Worm (Caenorhabditis elegans) whole organism, L3 larva: Measurements from ENCODE around the gene F54C4.4.

Experiments used
- R02D3.7 ChIP-seq: fragments of 150-350 bp; optimal IDR thresholded peaks from 2 replicates; lab custom pipeline; 2014; ENCODE audit warnings: missing biosample characterization, missing genetic modification characterization
- ZK546.5 ChIP-seq: sonication (generic microtip); optimal IDR thresholded peaks from 2 replicates; lab custom pipeline; 2017; ENCODE audit warnings: missing biosample characterization, missing genetic modification characterization
- aly-2 ChIP-seq: fragments of 150-350 bp; optimal IDR thresholded peaks from 2 replicates; lab custom pipeline; 2014; ENCODE audit warnings: missing biosample characterization, missing genetic modification characterization
- ama-1 ChIP-seq: fragments of 150-350 bp; optimal IDR thresholded peaks from 2 replicates; lab custom pipeline; 2018
- ceh-16 ChIP-seq: sonication (generic microtip); optimal IDR thresholded peaks from 2 replicates; lab custom pipeline; 2017; ENCODE audit warnings: missing biosample characterization, missing genetic modification characterization
- ceh-28 ChIP-seq: fragments of 150-350 bp; optimal IDR thresholded peaks from 2 replicates; lab custom pipeline; 2014; ENCODE audit warnings: missing biosample characterization, missing genetic modification reagents, missing genetic modification characterization
- ceh-82 ChIP-seq: fragments of 150-350 bp; optimal IDR thresholded peaks from 2 replicates; lab custom pipeline; 2014; ENCODE audit warnings: missing biosample characterization, missing genetic modification characterization
- ceh-9 ChIP-seq: sonication (generic microtip); optimal IDR thresholded peaks from 2 replicates; lab custom pipeline; 2018; ENCODE audit warnings: missing biosample characterization, missing genetic modification characterization
- daf-12 ChIP-seq: fragments of 150-350 bp; optimal IDR thresholded peaks from 2 replicates; lab custom pipeline; 2014; ENCODE audit warnings: missing biosample characterization, missing genetic modification reagents, missing genetic modification characterization
- egl-27 ChIP-seq: sonication (generic microtip); optimal IDR thresholded peaks from 4 replicates; lab custom pipeline; 2017; ENCODE audit warnings: missing biosample characterization, missing genetic modification reagents, missing genetic modification characterization
- egl-5 ChIP-seq: fragments of 150-350 bp; optimal IDR thresholded peaks from 2 replicates; lab custom pipeline; 2017; ENCODE audit warnings: missing biosample characterization, missing genetic modification reagents, missing genetic modification characterization, inconsistent platforms
- elt-1 ChIP-seq: fragments of 150-350 bp; optimal IDR thresholded peaks from 2 replicates; lab custom pipeline; 2014; ENCODE audit warnings: missing biosample characterization, missing genetic modification characterization
- elt-2 ChIP-seq: sonication (generic microtip); optimal IDR thresholded peaks from 2 replicates; lab custom pipeline; 2016; ENCODE audit warnings: missing genetic modification reagents, mild to moderate bottlenecking, missing genetic modification characterization, missing compliant biosample characterization
- elt-3 ChIP-seq, 3 experiments: fragments of 150-350 bp in 1 of 3; sonication (generic microtip) in 2 of 3; optimal IDR thresholded peaks; 2 replicates in 2 of 3; 4 replicates in 1 of 3; lab custom pipeline; 2014 to 2017; ENCODE audit warnings: missing biosample characterization in 3 of 3, missing genetic modification characterization in 3 of 3
- eor-1 ChIP-seq, 2 experiments: fragments of 150-350 bp; optimal IDR thresholded peaks; 2 replicates each; lab custom pipeline; 2014 to 2018; ENCODE audit warnings: missing biosample characterization in 2 of 2, missing genetic modification characterization in 2 of 2
- fkh-10 ChIP-seq: sonication (generic microtip); optimal IDR thresholded peaks from 2 replicates; lab custom pipeline; 2017; ENCODE audit warnings: missing biosample characterization, missing genetic modification reagents, missing genetic modification characterization
- fkh-2 ChIP-seq: fragments of 150-350 bp; optimal IDR thresholded peaks from 2 replicates; lab custom pipeline; 2014; ENCODE audit warnings: missing biosample characterization, missing genetic modification reagents, missing genetic modification characterization
- fos-1 ChIP-seq: fragments of 150-350 bp; optimal IDR thresholded peaks from 2 replicates; lab custom pipeline; 2014; ENCODE audit warnings: missing biosample characterization, missing genetic modification characterization
- hmg-11 ChIP-seq: sonication (generic microtip); optimal IDR thresholded peaks from 2 replicates; lab custom pipeline; 2016; ENCODE audit warnings: missing genetic modification characterization, missing compliant biosample characterization
- jun-1 ChIP-seq: fragments of 150-350 bp; optimal IDR thresholded peaks from 2 replicates; lab custom pipeline; 2014; ENCODE audit warnings: missing biosample characterization, missing genetic modification reagents, missing genetic modification characterization
- lin-15B ChIP-seq: fragments of 150-350 bp; optimal IDR thresholded peaks from 2 replicates; lab custom pipeline; 2014; ENCODE audit warnings: missing biosample characterization, missing genetic modification characterization
- lin-39 ChIP-seq: fragments of 150-350 bp; optimal IDR thresholded peaks from 2 replicates; lab custom pipeline; 2018; ENCODE audit warnings: missing biosample characterization, missing genetic modification reagents, missing genetic modification characterization
- lsy-12 ChIP-seq: sonication (generic microtip); optimal IDR thresholded peaks from 2 replicates; lab custom pipeline; 2016; ENCODE audit warnings: mild to moderate bottlenecking, missing genetic modification characterization, missing compliant biosample characterization
- mdl-1 ChIP-seq: fragments of 150-350 bp; optimal IDR thresholded peaks from 2 replicates; lab custom pipeline; 2014; ENCODE audit warnings: missing biosample characterization, missing genetic modification characterization
- mml-1 ChIP-seq: fragments of 150-350 bp; sonication (generic microtip); optimal IDR thresholded peaks from 3 replicates; lab custom pipeline; 2014; ENCODE audit warnings: missing biosample characterization, missing genetic modification characterization
- nfya-1 ChIP-seq: sonication (generic microtip); optimal IDR thresholded peaks from 2 replicates; lab custom pipeline; 2017; ENCODE audit warnings: missing genetic modification characterization, mild to moderate bottlenecking, missing compliant biosample characterization, antibody characterized with exemption, moderate library complexity; ENCODE audit not compliant: insufficient read depth
- nhr-11 ChIP-seq: fragments of 150-350 bp; optimal IDR thresholded peaks from 2 replicates; lab custom pipeline; 2014; ENCODE audit warnings: missing biosample characterization, missing genetic modification characterization
- nhr-12 ChIP-seq: fragments of 150-350 bp; optimal IDR thresholded peaks from 2 replicates; lab custom pipeline; 2014; ENCODE audit warnings: missing biosample characterization, missing genetic modification characterization
- nhr-23 ChIP-seq: fragments of 150-350 bp; optimal IDR thresholded peaks from 2 replicates; lab custom pipeline; 2014; ENCODE audit warnings: missing biosample characterization, missing genetic modification reagents, missing genetic modification characterization
- nhr-237 ChIP-seq: fragments of 150-350 bp; optimal IDR thresholded peaks from 2 replicates; lab custom pipeline; 2014; ENCODE audit warnings: missing biosample characterization, missing genetic modification characterization
- nhr-25 ChIP-seq: sonication (generic microtip); optimal IDR thresholded peaks from 2 replicates; lab custom pipeline; 2017; ENCODE audit warnings: missing biosample characterization, missing genetic modification characterization
- nhr-28 ChIP-seq: fragments of 150-350 bp; optimal IDR thresholded peaks from 2 replicates; lab custom pipeline; 2014; ENCODE audit warnings: missing biosample characterization, missing genetic modification characterization
- nhr-43 ChIP-seq: sonication (generic microtip); optimal IDR thresholded peaks from 2 replicates; lab custom pipeline; 2016; ENCODE audit warnings: mild to moderate bottlenecking, missing genetic modification characterization, missing compliant biosample characterization; ENCODE audit not compliant: poor library complexity, severe bottlenecking
- nhr-67 ChIP-seq: fragments of 150-350 bp; optimal IDR thresholded peaks from 2 replicates; lab custom pipeline; 2014; ENCODE audit warnings: missing biosample characterization, missing genetic modification characterization
- nhr-76 ChIP-seq: fragments of 150-350 bp; sonication (generic microtip); optimal IDR thresholded peaks from 5 replicates; lab custom pipeline; 2014; ENCODE audit warnings: missing biosample characterization, missing genetic modification characterization
- nhr-77 ChIP-seq: fragments of 150-350 bp; optimal IDR thresholded peaks from 2 replicates; lab custom pipeline; 2014; ENCODE audit warnings: missing biosample characterization, missing genetic modification characterization
- pha-4 ChIP-seq: fragments of 150-350 bp; optimal IDR thresholded peaks from 2 replicates; lab custom pipeline; 2014; ENCODE audit warnings: missing biosample characterization, missing genetic modification reagents, missing genetic modification characterization
- pqm-1 ChIP-seq: fragments of 150-350 bp; optimal IDR thresholded peaks from 2 replicates; lab custom pipeline; 2017; ENCODE audit warnings: missing biosample characterization, missing genetic modification characterization, inconsistent platforms
- sea-2 ChIP-seq: fragments of 150-350 bp; sonication (generic microtip); optimal IDR thresholded peaks from 4 replicates; lab custom pipeline; 2014; ENCODE audit warnings: missing biosample characterization, missing genetic modification reagents, missing genetic modification characterization
- skn-1 ChIP-seq: fragments of 150-350 bp; optimal IDR thresholded peaks from 2 replicates; lab custom pipeline; 2014; ENCODE audit warnings: missing biosample characterization, missing genetic modification characterization
- snpc-4 ChIP-seq: fragments of 150-350 bp; optimal IDR thresholded peaks from 2 replicates; lab custom pipeline; 2014; ENCODE audit warnings: missing biosample characterization, missing genetic modification characterization
- tbx-2 ChIP-seq: sonication (generic microtip); optimal IDR thresholded peaks from 2 replicates; lab custom pipeline; 2016; ENCODE audit warnings: mild to moderate bottlenecking, missing genetic modification characterization, missing compliant biosample characterization
- unc-39 ChIP-seq: sonication (generic microtip); optimal IDR thresholded peaks from 4 replicates; lab custom pipeline; 2017; ENCODE audit warnings: missing biosample characterization, missing genetic modification characterization
- unc-62 ChIP-seq: fragments of 150-350 bp; sonication (generic microtip); optimal IDR thresholded peaks from 4 replicates; lab custom pipeline; 2014; ENCODE audit warnings: missing biosample characterization, missing genetic modification reagents, missing genetic modification characterization
- zag-1 ChIP-seq: fragments of 150-350 bp; optimal IDR thresholded peaks from 2 replicates; lab custom pipeline; 2014; ENCODE audit warnings: missing biosample characterization, missing genetic modification characterization
- ztf-11 ChIP-seq: fragments of 150-350 bp; optimal IDR thresholded peaks from 2 replicates; lab custom pipeline; 2014; ENCODE audit warnings: missing biosample characterization, missing genetic modification characterization
- ztf-4 ChIP-seq: fragments of 150-350 bp; optimal IDR thresholded peaks from 2 replicates; lab custom pipeline; 2014; ENCODE audit warnings: missing biosample characterization, missing genetic modification characterization

Gene F54C4.4

ce11 chrIII:131627-132026, 44.4 kb upstream of the F54C4.4 start:
- TF ChIP-seq ama-1: no peak
- no peak for TF ChIP-seq elt-1
- no peak for TF ChIP-seq nhr-67 (tag; lab: Kevin White, UChicago)
- TF ChIP-seq nfya-1: peak; percentile 70
- TF ChIP-seq mdl-1 (tag; lab: Kevin White, UChicago): no peak
- TF ChIP-seq eor-1 (tag; optimal IDR thresholded peaks at IDR 0.05; lab: Kevin White, UChicago): no peak
- TF ChIP-seq lsy-12 (tag; lab: Kevin White, UChicago): no peak
- no peak for TF ChIP-seq fkh-2
- TF ChIP-seq unc-62 (GFP tag; lab: Kevin White, UChicago): no peak
- TF ChIP-seq ZK546.5 (tag; lab: Kevin White, UChicago): no peak
- TF ChIP-seq jun-1 (tag; lab: Kevin White, UChicago): peak; percentile 13
- TF ChIP-seq ztf-4: no peak
- TF ChIP-seq nhr-237 (tag; lab: Kevin White, UChicago): no peak
- TF ChIP-seq hmg-11 (tag; lab: Kevin White, UChicago): peak; percentile 18
- TF ChIP-seq fkh-10 (GFP tag; lab: Kevin White, UChicago): peak; percentile 12
- peak; percentile 71 for TF ChIP-seq egl-5 (tag; lab: Kevin White, UChicago)
- no peak for TF ChIP-seq nhr-11 (tag; lab: Kevin White, UChicago)
- TF ChIP-seq mml-1 (tag; lab: Kevin White, UChicago): no peak
- no peak for TF ChIP-seq nhr-28 (tag; lab: Kevin White, UChicago)
- no peak for TF ChIP-seq nhr-43 (tag; lab: Kevin White, UChicago)
- TF ChIP-seq fos-1: no peak
- no peak for TF ChIP-seq zag-1 (tag; lab: Kevin White, UChicago)
- TF ChIP-seq lin-39 (tag; lab: Kevin White, UChicago): peak; percentile 82
- TF ChIP-seq pha-4 (tag; lab: Kevin White, UChicago): peak; percentile 82
- TF ChIP-seq R02D3.7 (tag; lab: Kevin White, UChicago): no peak
- no peak for TF ChIP-seq aly-2 (tag; lab: Kevin White, UChicago)
- TF ChIP-seq unc-39 (tag; lab: Kevin White, UChicago): no peak
- no peak for TF ChIP-seq pqm-1 (tag; lab: Kevin White, UChicago)
- no peak for TF ChIP-seq skn-1 (tag; lab: Kevin White, UChicago)
- TF ChIP-seq nhr-23 (tag; lab: Kevin White, UChicago): peak; percentile 61
- no peak for TF ChIP-seq ceh-16 (tag; lab: Kevin White, UChicago)
- TF ChIP-seq nhr-12: no peak
- TF ChIP-seq elt-2: peak; percentile 33
- TF ChIP-seq ceh-9 (tag; lab: Kevin White, UChicago): no peak
- TF ChIP-seq tbx-2 (tag; lab: Kevin White, UChicago): no peak
- no peak for TF ChIP-seq ceh-28
- TF ChIP-seq lin-15B (tag; lab: Kevin White, UChicago): peak; percentile 77
- peak; percentile 9 for TF ChIP-seq nhr-77 (tag; lab: Kevin White, UChicago)
- TF ChIP-seq ztf-11: no peak
- no peak for TF ChIP-seq ceh-82
- peak; percentile 55 for TF ChIP-seq snpc-4 (tag; lab: Kevin White, UChicago)
- TF ChIP-seq nhr-25 (tag; lab: Kevin White, UChicago): no peak
- no peak for TF ChIP-seq egl-27 (tag; lab: Kevin White, UChicago)
- TF ChIP-seq daf-12: no peak
- no peak for TF ChIP-seq sea-2
- TF ChIP-seq nhr-76: no peak
- no peak for TF ChIP-seq elt-3 (tag; optimal IDR thresholded peaks at IDR 0.05; lab: Kevin White, UChicago)

- TF ChIP-seq egl-5 (tag; lab: Kevin White, UChicago): no peak
- TF ChIP-seq nhr-67 (tag; lab: Kevin White, UChicago): no peak
- TF ChIP-seq ceh-82: no peak
- TF ChIP-seq nhr-12: no peak
- TF ChIP-seq fkh-2: no peak
- TF ChIP-seq zag-1 (tag; lab: Kevin White, UChicago): no peak
- TF ChIP-seq nhr-25 (tag; lab: Kevin White, UChicago): no peak
- TF ChIP-seq aly-2 (tag; lab: Kevin White, UChicago): no peak
- no peak for TF ChIP-seq ceh-16 (tag; lab: Kevin White, UChicago)
- peak; percentile 38 for TF ChIP-seq pha-4 (tag; lab: Kevin White, UChicago)
- TF ChIP-seq elt-2: peak; percentile 38
- no peak for TF ChIP-seq nhr-11 (tag; lab: Kevin White, UChicago)
- TF ChIP-seq, all 47 proteins: peak for 2
These were observed 43.5 kb upstream of the F54C4.4 start, which contains the start of the genes nhr-280 and C29F9.2 for ce11 chrIII:130650-131049. nhr-280 (minus strand) TSS chrIII:130750. C29F9.2 (plus strand) TSS chrIII:130947.
